Worm (Caenorhabditis elegans): ENCODE measurements around the gene sri-37.
"Not testable (repeated sequence)": the region's sequence is repeated elsewhere in the genome, so short reads cannot be mapped to it uniquely, and the experiment has no call there.

DNA sequence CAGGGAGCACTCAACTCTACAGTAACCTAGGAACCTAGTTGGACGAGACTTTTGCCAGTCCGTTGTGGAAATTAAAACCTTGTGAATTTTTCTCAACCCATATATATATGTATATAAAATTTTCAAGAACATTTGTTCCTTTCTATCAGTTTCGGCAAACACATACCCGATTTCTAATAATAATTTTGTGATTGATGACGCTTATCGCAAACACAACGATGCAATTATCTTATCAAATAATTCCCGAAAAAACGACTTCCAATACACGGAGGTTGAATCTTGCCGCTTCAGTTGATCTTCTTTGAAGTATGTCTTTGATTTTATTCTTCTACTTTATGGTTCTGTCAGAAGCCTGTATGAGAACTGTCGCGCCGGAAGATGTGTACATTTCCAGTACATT, 35.7 kb downstream of the sri-37 start, which contains the start of gene F22E5.2:
- TF ChIP-seq lsl-1 (GFP tag; optimal IDR thresholded peaks at IDR 0.05); attf-6 (GFP tag; IDR thresholded peaks at IDR 0.05); tlf-1 (GFP tag; optimal IDR thresholded peaks at IDR 0.05); madf-10 (tag; optimal IDR thresholded peaks at IDR 0.05); ama-1 (optimal IDR thresholded peaks at IDR 0.05); ama-1 (GFP tag; optimal IDR thresholded peaks at IDR 0.05); efl-1 (GFP tag; optimal IDR thresholded peaks at IDR 0.05); Y79H2A.3 (GFP tag; conservative IDR thresholded peaks at IDR 0.05); egrh-3 (GFP tag; IDR thresholded peaks at IDR 0.05); ztf-18 (tag; optimal IDR thresholded peaks at IDR 0.05); madf-8 (GFP tag; conservative IDR thresholded peaks at IDR 0.05): not testable (repeated sequence)

Data from whole organism, young adult.